Fruit fly (Drosophila melanogaster) whole organism, embryonic: ENCODE results near the gene Uba5.

Experiments
- Abd-B ChIP-seq: fragments of 200-800 bp; sonication (Bioruptor generic); optimal IDR thresholded peaks from 2 replicates; lab custom pipeline; 2018; ENCODE audit warnings: missing biosample characterization, mild to moderate bottlenecking, missing genetic modification characterization, moderate library complexity
- Blimp-1 ChIP-seq: fragments of 200-800 bp; sonication (Bioruptor generic); optimal IDR thresholded peaks from 3 replicates; lab custom pipeline; 2018; ENCODE audit warnings: missing biosample characterization, missing genetic modification characterization, mild to moderate bottlenecking, moderate library complexity, missing genetic modification reagents
- CG10274 ChIP-seq: fragments of 200-800 bp; sonication (Bioruptor generic); optimal IDR thresholded peaks from 3 replicates; lab custom pipeline; 2017; ENCODE audit warnings: missing biosample characterization, mild to moderate bottlenecking, missing genetic modification characterization
- CG11504 ChIP-seq: fragments of 200-800 bp; sonication (Bioruptor generic); optimal IDR thresholded peaks from 3 replicates; lab custom pipeline; 2019; ENCODE audit warnings: missing biosample characterization, mild to moderate bottlenecking, missing genetic modification characterization, moderate library complexity
- CG11560 ChIP-seq: fragments of 200-800 bp; sonication (Bioruptor generic); IDR thresholded peaks from 3 replicates; pipeline ENCODE4 v1.3.6; 2022; ENCODE audit warnings: missing biosample characterization, missing genetic modification characterization
- CG11696 ChIP-seq: fragments of 200-800 bp; sonication (Bioruptor generic); IDR thresholded peaks from 2 replicates; pipeline ENCODE4 v1.3.6; 2022; ENCODE audit warnings: missing biosample characterization, missing genetic modification characterization
- CG13624 ChIP-seq: fragments of 200-800 bp; sonication (Bioruptor generic); optimal IDR thresholded peaks from 2 replicates; lab custom pipeline; 2016; ENCODE audit warnings: missing biosample characterization, missing genetic modification characterization
- CG14050 ChIP-seq: fragments of 200-800 bp; sonication (Bioruptor generic); IDR thresholded peaks from 3 replicates; pipeline ENCODE4 v1.3.6; 2022; ENCODE audit warnings: missing biosample characterization, missing genetic modification characterization
- CG18262 ChIP-seq: fragments of 200-800 bp; optimal IDR thresholded peaks from 3 replicates; lab custom pipeline; 2019; ENCODE audit warnings: missing biosample characterization, mild to moderate bottlenecking, missing genetic modification characterization, moderate library complexity
- CG2712 ChIP-seq: fragments of 200-800 bp; optimal IDR thresholded peaks from 3 replicates; lab custom pipeline; 2019; ENCODE audit warnings: missing biosample characterization, mild to moderate bottlenecking, missing genetic modification characterization, moderate library complexity
- CG31365 ChIP-seq: fragments of 200-800 bp; sonication (Bioruptor generic); optimal IDR thresholded peaks from 2 replicates; lab custom pipeline; 2018; ENCODE audit warnings: missing biosample characterization, mild to moderate bottlenecking, missing genetic modification characterization
- CG3726 ChIP-seq: fragments of 200-800 bp; sonication (Bioruptor generic); IDR thresholded peaks from 3 replicates; pipeline ENCODE4, ENCODE4 v1.3.6; 2022; ENCODE audit warnings: missing biosample characterization, missing genetic modification characterization
- CG4820 ChIP-seq: fragments of 200-800 bp; sonication (Bioruptor generic); optimal IDR thresholded peaks from 3 replicates; lab custom pipeline; 2016; ENCODE audit warnings: missing biosample characterization, missing genetic modification characterization
- CG5180 ChIP-seq: fragments of 200-800 bp; sonication (Bioruptor generic); optimal IDR thresholded peaks from 3 replicates; lab custom pipeline; 2017; ENCODE audit warnings: missing biosample characterization, missing genetic modification characterization, mild to moderate bottlenecking, moderate library complexity, missing genetic modification reagents
- CG5245 ChIP-seq: fragments of 200-800 bp; sonication (Bioruptor generic); optimal IDR thresholded peaks from 3 replicates; lab custom pipeline; 2016; ENCODE audit warnings: missing biosample characterization, missing genetic modification characterization
- CG6813 ChIP-seq: fragments of 200-800 bp; sonication (Bioruptor generic); optimal IDR thresholded peaks from 2 replicates; lab custom pipeline; 2017; ENCODE audit warnings: missing biosample characterization, missing genetic modification characterization, mild to moderate bottlenecking, moderate library complexity, missing genetic modification reagents
- CG7839 ChIP-seq: fragments of 200-800 bp; sonication (Bioruptor generic); optimal IDR thresholded peaks from 3 replicates; lab custom pipeline; 2018; ENCODE audit warnings: missing biosample characterization, mild to moderate bottlenecking, missing genetic modification characterization, moderate library complexity
- D ChIP-seq, 2 experiments: fragments of 200-800 bp in 1 of 2; fragments of >200 bp in 1 of 2; sonication (Bioruptor generic) in 1 of 2; optimal IDR thresholded peaks; 2 replicates in 1 of 2; 3 replicates in 1 of 2; lab custom pipeline; 2017; ENCODE audit warnings: mild to moderate bottlenecking in 1 of 2, missing biosample characterization in 1 of 2, missing genetic modification characterization in 1 of 2, missing genetic modification reagents in 1 of 2
- D19A ChIP-seq: fragments of 200-800 bp; optimal IDR thresholded peaks from 3 replicates; lab custom pipeline; 2019; ENCODE audit warnings: missing biosample characterization, mild to moderate bottlenecking, missing genetic modification characterization, moderate library complexity
- Dref ChIP-seq: fragments of 200-800 bp; sonication (Bioruptor generic); IDR thresholded peaks from 2 replicates; pipeline ENCODE4 v1.3.6; 2022; ENCODE audit warnings: missing biosample characterization, missing genetic modification characterization
- E2f2 ChIP-seq: fragments of 200-800 bp; sonication (Bioruptor generic); IDR thresholded peaks from 2 replicates; pipeline ENCODE4 v1.3.6; 2022; ENCODE audit warnings: missing biosample characterization, missing genetic modification characterization
- HLH4C ChIP-seq: fragments of 200-800 bp; sonication (Bioruptor generic); IDR thresholded peaks from 3 replicates; pipeline ENCODE4 v1.3.6; 2022; ENCODE audit warnings: missing biosample characterization, missing genetic modification characterization; ENCODE audit not compliant: partially characterized antibody
- Hand ChIP-seq: fragments of 200-800 bp; sonication (Bioruptor generic); optimal IDR thresholded peaks from 2 replicates; lab custom pipeline; 2017; ENCODE audit warnings: mild to moderate bottlenecking, missing biosample characterization, missing genetic modification reagents, missing genetic modification characterization
- MESR4 ChIP-seq: fragments of 200-800 bp; sonication (Bioruptor generic); optimal IDR thresholded peaks from 2 replicates; lab custom pipeline; 2018; ENCODE audit warnings: missing biosample characterization, mild to moderate bottlenecking, missing genetic modification characterization, moderate library complexity
- Meics ChIP-seq: fragments of 200-800 bp; sonication (Bioruptor generic); optimal IDR thresholded peaks from 2 replicates; lab custom pipeline; 2017; ENCODE audit warnings: missing biosample characterization, mild to moderate bottlenecking, missing genetic modification characterization
- Nf-YC ChIP-seq: fragments of 200-800 bp; optimal IDR thresholded peaks from 3 replicates; lab custom pipeline; 2019; ENCODE audit warnings: missing biosample characterization, mild to moderate bottlenecking, missing genetic modification characterization, moderate library complexity
- PHDP ChIP-seq: fragments of 200-800 bp; sonication (Bioruptor generic); optimal IDR thresholded peaks from 3 replicates; lab custom pipeline; 2018; ENCODE audit warnings: missing biosample characterization, mild to moderate bottlenecking, missing genetic modification characterization, moderate library complexity
- Six4 ChIP-seq: fragments of 200-800 bp; sonication (Bioruptor generic); optimal IDR thresholded peaks from 2 replicates; lab custom pipeline; 2016; ENCODE audit warnings: missing biosample characterization, missing genetic modification characterization
- Stat92E ChIP-seq, 3 experiments: fragments of >200 bp in 2 of 3; fragments of 200-800 bp in 1 of 3; sonication (Bioruptor generic) in 1 of 3; optimal IDR thresholded peaks; 2 replicates each; lab custom pipeline; 2017 to 2019; ENCODE audit warnings: missing biosample characterization in 3 of 3, missing genetic modification characterization in 3 of 3, mild to moderate bottlenecking in 1 of 3, moderate library complexity in 1 of 3
- ab ChIP-seq: fragments of 200-800 bp; sonication (Bioruptor generic); optimal IDR thresholded peaks from 2 replicates; lab custom pipeline; 2016; ENCODE audit warnings: missing biosample characterization, missing genetic modification characterization
- ato ChIP-seq: fragments of 200-800 bp; sonication (Bioruptor generic); IDR thresholded peaks from 2 replicates; pipeline ENCODE4 v1.3.6; 2022; ENCODE audit warnings: missing biosample characterization, missing genetic modification characterization; ENCODE audit not compliant: partially characterized antibody
- bbx ChIP-seq: fragments of 200-800 bp; sonication (Bioruptor generic); IDR thresholded peaks from 2 replicates; pipeline ENCODE4 v1.3.6; 2022; ENCODE audit warnings: missing biosample characterization, missing genetic modification characterization; ENCODE audit not compliant: partially characterized antibody
- bcd ChIP-seq: fragments of 200-800 bp; sonication (Bioruptor generic); optimal IDR thresholded peaks from 2 replicates; lab custom pipeline; 2017; ENCODE audit warnings: missing biosample characterization, mild to moderate bottlenecking, missing genetic modification characterization
- caup ChIP-seq: fragments of 200-800 bp; sonication (Bioruptor generic); optimal IDR thresholded peaks from 3 replicates; lab custom pipeline; 2017; ENCODE audit warnings: missing biosample characterization, mild to moderate bottlenecking, missing genetic modification characterization, moderate library complexity; ENCODE audit not compliant: severe bottlenecking
- disco-r ChIP-seq: fragments of 200-800 bp; sonication (Bioruptor generic); optimal IDR thresholded peaks from 2 replicates; lab custom pipeline; 2016; ENCODE audit warnings: missing biosample characterization, missing genetic modification characterization
- eyg ChIP-seq: fragments of 200-800 bp; sonication (Bioruptor generic); optimal IDR thresholded peaks from 3 replicates; lab custom pipeline; 2016; ENCODE audit warnings: missing biosample characterization, missing genetic modification characterization
- gsb ChIP-seq: fragments of 200-800 bp; sonication (Bioruptor generic); IDR thresholded peaks from 2 replicates; pipeline ENCODE4 v1.3.6; 2022; ENCODE audit warnings: missing biosample characterization, missing genetic modification characterization
- hb ChIP-seq: fragments of 200-800 bp; sonication (Bioruptor generic); IDR thresholded peaks from 3 replicates; pipeline ENCODE4 v1.3.6; 2022; ENCODE audit warnings: missing biosample characterization, missing genetic modification characterization; ENCODE audit not compliant: partially characterized antibody
- jing ChIP-seq: fragments of 200-800 bp; sonication (Bioruptor generic); optimal IDR thresholded peaks from 2 replicates; lab custom pipeline; 2018; ENCODE audit warnings: missing biosample characterization, mild to moderate bottlenecking, missing genetic modification characterization
- nom ChIP-seq: fragments of 200-800 bp; sonication (Bioruptor generic); optimal IDR thresholded peaks from 2 replicates; lab custom pipeline; 2017; ENCODE audit warnings: missing biosample characterization, missing genetic modification characterization, mild to moderate bottlenecking, moderate library complexity, missing genetic modification reagents
- otp ChIP-seq: fragments of 200-800 bp; sonication (Bioruptor generic); IDR thresholded peaks from 3 replicates; pipeline ENCODE4, ENCODE4 v1.3.6; 2022; ENCODE audit warnings: missing biosample characterization, missing genetic modification characterization
- pzg ChIP-seq: fragments of 200-800 bp; sonication (Bioruptor generic); optimal IDR thresholded peaks from 3 replicates; lab custom pipeline; 2018; ENCODE audit warnings: missing biosample characterization, mild to moderate bottlenecking, missing genetic modification characterization, moderate library complexity
- ranshi ChIP-seq: fragments of 200-800 bp; sonication (Bioruptor generic); IDR thresholded peaks from 2 replicates; pipeline ENCODE4 v1.3.6; 2022; ENCODE audit warnings: missing biosample characterization, missing genetic modification characterization
- ssp ChIP-seq: fragments of 200-800 bp; sonication (Bioruptor generic); IDR thresholded peaks from 2 replicates; pipeline ENCODE4 v1.3.6; 2022; ENCODE audit warnings: missing biosample characterization, missing genetic modification characterization
- tx ChIP-seq: fragments of 200-800 bp; sonication (Bioruptor generic); optimal IDR thresholded peaks from 2 replicates; lab custom pipeline; 2016; ENCODE audit warnings: missing biosample characterization, missing genetic modification characterization
- unc-4 ChIP-seq: fragments of 200-800 bp; sonication (Bioruptor generic); IDR thresholded peaks from 2 replicates; pipeline ENCODE4 v1.3.6; 2022; ENCODE audit warnings: missing biosample characterization, missing genetic modification characterization; ENCODE audit not compliant: partially characterized antibody
- usp ChIP-seq: fragments of >200 bp; optimal IDR thresholded peaks from 2 replicates; lab custom pipeline; 2017; ENCODE audit warnings: missing biosample characterization, missing genetic modification characterization
- wdn ChIP-seq: fragments of 200-800 bp; sonication (Bioruptor generic); IDR thresholded peaks from 2 replicates; pipeline ENCODE4 v1.3.6; 2022; ENCODE audit warnings: missing biosample characterization, missing genetic modification characterization
- zfh1 ChIP-seq: fragments of 200-800 bp; sonication (Bioruptor generic); IDR thresholded peaks from 3 replicates; pipeline ENCODE4 v1.3.6; 2022; ENCODE audit warnings: missing biosample characterization, missing genetic modification characterization

Uba5 gene

DNA sequence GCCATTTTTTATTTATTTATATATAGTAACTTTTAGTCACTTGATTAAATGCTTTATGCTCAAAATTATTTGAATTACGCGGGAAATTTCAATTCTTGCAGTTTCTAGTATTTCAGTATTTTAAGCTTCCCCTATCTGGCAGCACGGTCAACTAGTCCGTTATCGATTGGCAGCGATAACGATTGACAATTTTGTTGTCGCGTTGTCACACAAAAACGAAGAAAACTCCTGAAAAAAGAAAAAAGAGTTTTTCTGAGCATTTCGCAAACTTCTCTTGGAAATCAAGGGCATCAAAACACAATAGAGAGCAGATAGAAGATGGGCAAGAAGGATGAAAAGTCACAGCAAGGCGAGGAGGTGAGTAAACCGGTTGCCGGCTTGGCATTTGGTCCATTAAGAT, 1.8 kb downstream of the Uba5 start, which contains the start of gene Spase25 (continued):
- peak; percentile 57 for TF ChIP-seq MESR4 (GFP tag; lab: Kevin White, UChicago)
- peak; percentile 76 for TF ChIP-seq Dref (GFP tag; lab: Robert Waterston, UW)
- no peak for TF ChIP-seq CG18262 (tag; lab: Kevin White, UChicago)
- no peak for TF ChIP-seq CG11560
- no peak for TF ChIP-seq CG11696
- no peak for TF ChIP-seq D (optimal IDR thresholded peaks at IDR 0.05; lab: Kevin White, UChicago)
- no peak for TF ChIP-seq D (GFP tag; optimal IDR thresholded peaks at IDR 0.05; lab: Kevin White, UChicago)
- no peak for TF ChIP-seq otp (GFP tag; lab: Robert Waterston, UW)
- peak; percentile 86 for TF ChIP-seq E2f2
- no peak for TF ChIP-seq eyg (GFP tag; lab: Kevin White, UChicago)
- no peak for TF ChIP-seq Abd-B (GFP tag; lab: Kevin White, UChicago)
- TF ChIP-seq CG11504 (tag; lab: Kevin White, UChicago): no peak
- TF ChIP-seq hb (GFP tag; lab: Robert Waterston, UW): 0 out of 3 replicates have a peak, but pooled peaks have one; percentile 39
- no peak for TF ChIP-seq gsb
- TF ChIP-seq wdn: no peak
- TF ChIP-seq Nf-YC (tag; lab: Kevin White, UChicago): no peak
- TF ChIP-seq bcd (GFP tag; lab: Kevin White, UChicago): no peak
- no peak for TF ChIP-seq PHDP
- peak; percentile 59 for TF ChIP-seq pzg (GFP tag; lab: Kevin White, UChicago)
- TF ChIP-seq CG6813 (GFP tag; lab: Kevin White, UChicago): no peak
- no peak for TF ChIP-seq caup (GFP tag; lab: Kevin White, UChicago)
- peak; percentile 30; the same call in 1 of the 3 replicates for TF ChIP-seq HLH4C (GFP tag; lab: Robert Waterston, UW)
- peak; percentile 29 for TF ChIP-seq Blimp-1 (GFP tag; lab: Kevin White, UChicago)
- no peak for TF ChIP-seq tx
- TF ChIP-seq CG3726 (GFP tag; lab: Robert Waterston, UW): no peak
- no peak for TF ChIP-seq CG5180 (GFP tag; lab: Kevin White, UChicago)
- TF ChIP-seq zfh1 (GFP tag; lab: Robert Waterston, UW): no peak
- TF ChIP-seq CG7839 (tag; lab: Kevin White, UChicago): no peak
- TF ChIP-seq CG2712: peak; percentile 8
- no peak for TF ChIP-seq CG5245 (GFP tag; lab: Kevin White, UChicago)
- TF ChIP-seq usp: no peak
- no peak for TF ChIP-seq disco-r (GFP tag; lab: Kevin White, UChicago)
- TF ChIP-seq jing (GFP tag; lab: Kevin White, UChicago): no peak
- TF ChIP-seq ab (GFP tag; lab: Kevin White, UChicago): no peak
- peak; percentile 19; the same call in 1 of the 2 replicates for TF ChIP-seq ato (GFP tag; lab: Robert Waterston, UW)
- no peak for TF ChIP-seq Stat92E (GFP tag; optimal IDR thresholded peaks at IDR 0.05; lab: Kevin White, UChicago)
- TF ChIP-seq CG4820: no peak
- no peak for TF ChIP-seq CG31365 (tag; lab: Kevin White, UChicago)
- TF ChIP-seq CG10274 (GFP tag; lab: Kevin White, UChicago): no peak
- TF ChIP-seq Meics (GFP tag; lab: Kevin White, UChicago): no peak
- TF ChIP-seq ssp (GFP tag; lab: Robert Waterston, UW): no peak
- no peak for TF ChIP-seq D19A (tag; lab: Kevin White, UChicago)
- no peak for TF ChIP-seq Six4 (GFP tag; lab: Kevin White, UChicago)
- no peak for TF ChIP-seq CG13624 (GFP tag; lab: Kevin White, UChicago)
- TF ChIP-seq bbx: 0 out of 2 replicates have a peak, but pooled peaks have one; percentile 8
- TF ChIP-seq unc-4 (GFP tag; lab: Robert Waterston, UW): 0 out of 2 replicates have a peak, but pooled peaks have one; percentile 21
- no peak for TF ChIP-seq CG14050 (GFP tag; lab: Robert Waterston, UW)
- TF ChIP-seq ranshi (GFP tag; lab: Robert Waterston, UW): no peak
- no peak for TF ChIP-seq Hand (GFP tag; lab: Kevin White, UChicago)
- peak; percentile 40 for TF ChIP-seq nom (GFP tag; lab: Kevin White, UChicago)
